Worm (Caenorhabditis elegans) whole organism, mixed stage, embryonic: ENCODE measurements around the gene C33F10.12.

Experiments
- M03D4.4 ChIP-seq: sonication (generic microtip); optimal IDR thresholded peaks from 2 replicates; lab custom pipeline; 2017; ENCODE audit warnings: mild to moderate bottlenecking, missing genetic modification characterization, missing compliant biosample characterization
- bed-3 ChIP-seq: fragments of 200-800 bp; sonication (Bioruptor generic); optimal IDR thresholded peaks from 3 replicates; lab custom pipeline; 2018; ENCODE audit warnings: mild to moderate bottlenecking, missing genetic modification characterization, moderate library complexity, missing compliant biosample characterization
- blmp-1 ChIP-seq: fragments of 150-350 bp; optimal IDR thresholded peaks from 2 replicates; lab custom pipeline; 2014; ENCODE audit warnings: missing biosample characterization, missing genetic modification characterization
- ceh-39 ChIP-seq: fragments of 150-350 bp; optimal IDR thresholded peaks from 2 replicates; lab custom pipeline; 2014; ENCODE audit warnings: missing biosample characterization, missing genetic modification characterization
- ceh-43 ChIP-seq: fragments of 200-800 bp; sonication (Bioruptor generic); optimal IDR thresholded peaks from 2 replicates; lab custom pipeline; 2018; ENCODE audit warnings: mild to moderate bottlenecking, missing genetic modification characterization, moderate library complexity, missing compliant biosample characterization
- ceh-83 ChIP-seq: fragments of 200-800 bp; sonication (Bioruptor generic); optimal IDR thresholded peaks from 2 replicates; lab custom pipeline; 2018; ENCODE audit warnings: mild to moderate bottlenecking, missing genetic modification characterization, missing compliant biosample characterization
- cnd-1 ChIP-seq: fragments of 200-800 bp; sonication (Bioruptor generic); optimal IDR thresholded peaks from 2 replicates; lab custom pipeline; 2018; ENCODE audit warnings: mild to moderate bottlenecking, missing genetic modification characterization, missing compliant biosample characterization
- drap-1 ChIP-seq: fragments of 200-800 bp; sonication (Bioruptor generic); optimal IDR thresholded peaks from 3 replicates; lab custom pipeline; 2018; ENCODE audit warnings: mild to moderate bottlenecking, missing genetic modification characterization, missing compliant biosample characterization
- elt-1 ChIP-seq: sonication (generic microtip); optimal IDR thresholded peaks from 2 replicates; lab custom pipeline; 2017; ENCODE audit warnings: missing genetic modification characterization, mild to moderate bottlenecking, missing compliant biosample characterization, antibody characterized with exemption, moderate library complexity, borderline replicate concordance; ENCODE audit not compliant: insufficient read depth
- elt-3 ChIP-seq: fragments of 150-350 bp; optimal IDR thresholded peaks from 2 replicates; lab custom pipeline; 2014; ENCODE audit warnings: missing biosample characterization, missing genetic modification characterization
- flh-1 ChIP-seq: fragments of 200-800 bp; sonication (Bioruptor generic); optimal IDR thresholded peaks from 2 replicates; lab custom pipeline; 2018; ENCODE audit warnings: mild to moderate bottlenecking, missing genetic modification characterization, moderate library complexity, missing compliant biosample characterization
- ham-2 ChIP-seq: fragments of 200-800 bp; sonication (Bioruptor generic); optimal IDR thresholded peaks from 2 replicates; lab custom pipeline; 2018; ENCODE audit warnings: mild to moderate bottlenecking, missing genetic modification characterization, missing compliant biosample characterization
- hlh-1 ChIP-seq: fragments of 150-350 bp; optimal IDR thresholded peaks from 2 replicates; lab custom pipeline; 2014; ENCODE audit warnings: missing biosample characterization, missing genetic modification reagents, missing genetic modification characterization
- lin-13 ChIP-seq: fragments of 150-350 bp; optimal IDR thresholded peaks from 2 replicates; lab custom pipeline; 2014; ENCODE audit warnings: missing biosample characterization, missing genetic modification characterization
- lin-32 ChIP-seq: fragments of 200-800 bp; sonication (Bioruptor generic); optimal IDR thresholded peaks from 2 replicates; lab custom pipeline; 2018; ENCODE audit warnings: mild to moderate bottlenecking, missing genetic modification characterization, missing compliant biosample characterization
- lsy-2 ChIP-seq: fragments of 150-350 bp; optimal IDR thresholded peaks from 2 replicates; lab custom pipeline; 2014; ENCODE audit warnings: missing biosample characterization, missing genetic modification characterization
- mab-5 ChIP-seq: fragments of 150-350 bp; optimal IDR thresholded peaks from 2 replicates; lab custom pipeline; 2014; ENCODE audit warnings: missing biosample characterization, missing genetic modification characterization
- mep-1 ChIP-seq: fragments of 150-350 bp; optimal IDR thresholded peaks from 2 replicates; lab custom pipeline; 2017; ENCODE audit warnings: missing biosample characterization, missing genetic modification reagents, missing genetic modification characterization, inconsistent platforms
- mls-2 ChIP-seq: sonication (generic microtip); optimal IDR thresholded peaks from 2 replicates; lab custom pipeline; 2016; ENCODE audit warnings: mild to moderate bottlenecking, missing genetic modification characterization, moderate library complexity, missing compliant biosample characterization
- nhr-12 ChIP-seq: fragments of 150-350 bp; optimal IDR thresholded peaks from 2 replicates; lab custom pipeline; 2014; ENCODE audit warnings: missing biosample characterization, missing genetic modification characterization
- nhr-2 ChIP-seq: fragments of 150-350 bp; optimal IDR thresholded peaks from 2 replicates; lab custom pipeline; 2014; ENCODE audit warnings: missing biosample characterization, missing genetic modification characterization
- nhr-237 ChIP-seq: fragments of 150-350 bp; optimal IDR thresholded peaks from 2 replicates; lab custom pipeline; 2014; ENCODE audit warnings: missing biosample characterization, missing genetic modification characterization
- nhr-28 ChIP-seq: fragments of 150-350 bp; optimal IDR thresholded peaks from 2 replicates; lab custom pipeline; 2014; ENCODE audit warnings: missing biosample characterization, missing genetic modification characterization
- pha-4 ChIP-seq: fragments of 150-350 bp; optimal IDR thresholded peaks from 2 replicates; lab custom pipeline; 2018; ENCODE audit warnings: missing biosample characterization, missing genetic modification reagents, missing genetic modification characterization
- sem-2 ChIP-seq: fragments of 200-800 bp; sonication (Bioruptor generic); optimal IDR thresholded peaks from 2 replicates; lab custom pipeline; 2018; ENCODE audit warnings: mild to moderate bottlenecking, missing genetic modification characterization, missing compliant biosample characterization
- snpc-4 ChIP-seq: fragments of 150-350 bp; optimal IDR thresholded peaks from 2 replicates; lab custom pipeline; 2014; ENCODE audit warnings: missing biosample characterization, missing genetic modification characterization
- sptf-1 ChIP-seq: sonication (generic microtip); optimal IDR thresholded peaks from 2 replicates; lab custom pipeline; 2017; ENCODE audit warnings: mild to moderate bottlenecking, missing genetic modification characterization, moderate library complexity, missing compliant biosample characterization
- tbx-8 ChIP-seq: fragments of 200-800 bp; sonication (Bioruptor generic); optimal IDR thresholded peaks from 2 replicates; lab custom pipeline; 2018; ENCODE audit warnings: mild to moderate bottlenecking, missing genetic modification characterization, moderate library complexity, missing compliant biosample characterization
- unc-120 ChIP-seq: sonication (generic microtip); optimal IDR thresholded peaks from 2 replicates; lab custom pipeline; 2017; ENCODE audit warnings: missing genetic modification characterization, missing compliant biosample characterization; ENCODE audit not compliant: poor library complexity, severe bottlenecking
- unc-39 ChIP-seq: fragments of 150-350 bp; optimal IDR thresholded peaks from 2 replicates; lab custom pipeline; 2014; ENCODE audit warnings: missing biosample characterization, missing genetic modification characterization
- unc-62 ChIP-seq: fragments of 150-350 bp; optimal IDR thresholded peaks from 2 replicates; lab custom pipeline; 2014; ENCODE audit warnings: missing biosample characterization, missing genetic modification reagents, missing genetic modification characterization
- zip-8 ChIP-seq: fragments of 150-350 bp; optimal IDR thresholded peaks from 2 replicates; lab custom pipeline; 2014; ENCODE audit warnings: missing biosample characterization, missing genetic modification characterization
- ztf-11 ChIP-seq: fragments of 150-350 bp; optimal IDR thresholded peaks from 2 replicates; lab custom pipeline; 2014; ENCODE audit warnings: missing biosample characterization, missing genetic modification characterization

C33F10.12 gene

DNA sequence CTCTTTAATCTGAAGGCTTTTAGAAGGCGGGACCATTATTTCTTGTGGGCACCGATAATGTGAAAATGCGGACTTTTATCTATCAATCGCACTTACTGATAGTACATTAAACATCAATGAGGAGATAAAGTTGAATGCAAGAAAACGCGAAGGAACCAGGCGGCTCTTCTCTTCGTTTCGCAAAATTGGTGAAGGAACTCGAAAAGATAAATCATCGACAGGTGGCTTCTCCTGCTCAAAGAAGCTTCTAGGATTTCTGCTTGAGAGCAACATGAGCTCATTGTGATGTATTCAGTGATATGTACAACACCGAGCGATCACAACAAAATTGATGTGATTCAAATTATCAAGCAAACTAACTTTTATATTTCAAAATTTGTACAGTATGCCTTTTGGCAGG lies 31.8 kb downstream of the C33F10.12 start:
- TF ChIP-seq flh-1, result no peak
- TF ChIP-seq unc-62 (GFP tag; lab: Kevin White, UChicago), result peak; percentile 81
- no peak for TF ChIP-seq ceh-39 (tag; lab: Kevin White, UChicago)
- TF ChIP-seq hlh-1 (tag; lab: Kevin White, UChicago), result peak; percentile 66
- no peak for TF ChIP-seq zip-8 (tag; lab: Kevin White, UChicago)
- no peak for TF ChIP-seq snpc-4
- no peak for TF ChIP-seq M03D4.4 (tag; lab: Kevin White, UChicago)
- TF ChIP-seq unc-120 (tag; lab: Kevin White, UChicago), result peak; percentile 78

DNA sequence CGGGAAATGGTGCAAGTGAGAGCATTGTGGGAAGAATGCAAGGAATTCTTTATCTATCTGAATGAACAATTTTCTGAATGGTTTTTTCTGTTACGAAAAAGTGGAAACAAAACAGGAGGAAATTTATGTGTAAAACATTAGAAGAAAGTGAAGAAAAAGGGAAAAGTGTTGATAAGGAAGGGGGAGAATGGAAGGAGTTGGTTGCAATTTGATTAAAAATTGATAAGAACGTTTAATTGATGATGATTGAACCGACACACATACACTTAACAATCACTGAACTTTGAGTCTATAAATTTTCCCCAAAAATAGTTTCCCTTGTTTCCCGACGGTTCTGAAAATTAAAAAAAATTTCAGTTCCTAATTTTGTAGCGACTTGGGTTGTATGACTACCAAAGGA lies 34.6 kb downstream of the C33F10.12 start:
- TF ChIP-seq mab-5 (tag; lab: Kevin White, UChicago) (no peak), sem-2 (GFP tag; lab: Kevin White, UChicago) (no peak), ceh-83 (GFP tag; lab: Kevin White, UChicago) (no peak), nhr-12 (no peak), blmp-1 (tag; lab: Kevin White, UChicago) (no peak), cnd-1 (tag; lab: Kevin White, UChicago) (no peak), ham-2 (GFP tag; lab: Kevin White, UChicago) (no peak), flh-1 (no peak), hlh-1 (tag; lab: Kevin White, UChicago) (no peak)

DNA sequence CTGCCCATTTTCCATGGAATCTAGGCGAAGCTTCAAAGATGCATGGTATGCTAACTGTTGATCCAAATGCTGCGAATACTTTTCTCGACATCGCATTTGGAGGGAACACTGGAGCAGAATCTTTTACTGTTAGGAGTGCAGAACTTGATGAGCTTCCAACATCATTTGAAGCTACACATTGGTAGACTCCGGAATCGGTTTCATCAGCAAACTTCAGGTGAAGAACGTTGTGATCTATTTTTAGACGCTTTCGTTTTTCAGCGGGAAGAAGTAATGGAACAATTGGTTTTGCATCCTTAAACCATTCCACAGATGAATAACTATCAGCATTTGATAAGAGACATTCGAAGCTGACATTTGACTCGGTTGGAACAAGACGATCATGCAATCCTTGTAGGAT lies 37.0 kb downstream of the C33F10.12 start:
- TF ChIP-seq snpc-4, result no peak
- TF ChIP-seq ceh-43 (GFP tag; lab: Kevin White, UChicago), result no peak
- no peak for TF ChIP-seq bed-3 (GFP tag; lab: Kevin White, UChicago)
- TF ChIP-seq nhr-237 (tag; lab: Kevin White, UChicago), result no peak
- TF ChIP-seq hlh-1 (tag; lab: Kevin White, UChicago), result no peak
- TF ChIP-seq pha-4 (tag; lab: Kevin White, UChicago), result no peak
- no peak for TF ChIP-seq blmp-1 (tag; lab: Kevin White, UChicago)
- TF ChIP-seq ceh-83 (GFP tag; lab: Kevin White, UChicago), result no peak
- no peak for TF ChIP-seq lsy-2 (tag; lab: Kevin White, UChicago)
- TF ChIP-seq zip-8 (tag; lab: Kevin White, UChicago), result no peak
- TF ChIP-seq elt-1 (tag; lab: Kevin White, UChicago), result no peak
- no peak for TF ChIP-seq ztf-11
- TF ChIP-seq tbx-8 (GFP tag; lab: Kevin White, UChicago), result no peak
- TF ChIP-seq unc-120 (tag; lab: Kevin White, UChicago), result no peak
- TF ChIP-seq lin-13 (tag; lab: Kevin White, UChicago), result no peak
- TF ChIP-seq mab-5 (tag; lab: Kevin White, UChicago), result no peak
- no peak for TF ChIP-seq mep-1 (tag; lab: Kevin White, UChicago)
- TF ChIP-seq mls-2, result no peak
- TF ChIP-seq elt-3, result no peak

- TF ChIP-seq pha-4 (tag; lab: Kevin White, UChicago), result no peak
- TF ChIP-seq unc-120 (tag; lab: Kevin White, UChicago), result no peak
- TF ChIP-seq unc-39 (tag; lab: Kevin White, UChicago), result no peak
- TF ChIP-seq lin-32 (GFP tag; lab: Kevin White, UChicago), result no peak
- no peak for TF ChIP-seq drap-1 (GFP tag; lab: Kevin White, UChicago)
- TF ChIP-seq snpc-4, result no peak
- no peak for TF ChIP-seq zip-8 (tag; lab: Kevin White, UChicago)
- TF ChIP-seq ceh-83 (GFP tag; lab: Kevin White, UChicago), result no peak
- no peak for TF ChIP-seq nhr-2 (tag; lab: Kevin White, UChicago)
- TF ChIP-seq sptf-1 (tag; lab: Kevin White, UChicago), result no peak
- no peak for TF ChIP-seq unc-62 (GFP tag; lab: Kevin White, UChicago)
- TF ChIP-seq tbx-8 (GFP tag; lab: Kevin White, UChicago), result no peak
- TF ChIP-seq nhr-237 (tag; lab: Kevin White, UChicago), result no peak
- no peak for TF ChIP-seq nhr-12
- no peak for TF ChIP-seq ceh-39 (tag; lab: Kevin White, UChicago)
- TF ChIP-seq nhr-28 (tag; lab: Kevin White, UChicago), result no peak
- TF ChIP-seq, all 35 proteins: peak for 0
Observed at ce11 chrII:4797071-4797470, 40.5 kb downstream of the C33F10.12 start, which contains the start of gene C33F10.14. C33F10.14 (plus strand) TSS chrII:4797371.
